Comparison of ENCODE assay signal across 3 fruit fly cellular contexts in genomic region chr4:1031137-1031536, dm6.
TF ChIP-seq lines count a peak whose summit lies in the region.

ATPsynbeta (plus strand) TSS chr4:1031484.

- TF ChIP-seq CTCF in whole organism, embryonic (GFP tag; optimal IDR thresholded peaks at IDR 0.05; lab: Kevin White, UChicago): no peak

TF ChIP-seq in whole organism, embryonic, 481 proteins besides CTCF, POLR2A, EP300 and RAD21:
- TF ChIP-seq CG5245 (GFP tag; optimal IDR thresholded peaks at IDR 0.05; lab: Kevin White, UChicago) (no peak), lola (GFP tag; optimal IDR thresholded peaks at IDR 0.05; lab: Kevin White, UChicago) (peak in 1 of 3 experiments; percentile 75), yki (optimal IDR thresholded peaks at IDR 0.05; lab: Kevin White, UChicago) (no peak), CG10543 (GFP tag; optimal IDR thresholded peaks at IDR 0.05; lab: Kevin White, UChicago) (no peak), Stat92E (GFP tag; optimal IDR thresholded peaks at IDR 0.05; lab: Kevin White, UChicago) (peak in 1 of 3 experiments; percentile 71), CG4328 (GFP tag; optimal IDR thresholded peaks at IDR 0.05; lab: Kevin White, UChicago) (no peak), Scr (GFP tag; IDR thresholded peaks at IDR 0.05; lab: Robert Waterston, UW; ENCODE audit: partially characterized antibody) (no peak), Kr (GFP tag; optimal IDR thresholded peaks at IDR 0.05; lab: Kevin White, UChicago) (no peak), ind (GFP tag; optimal IDR thresholded peaks at IDR 0.05; lab: Kevin White, UChicago) (no peak), sens (GFP tag; lab: Kevin White, UChicago) (peak; percentile 34), tio (GFP tag; optimal IDR thresholded peaks at IDR 0.05; lab: Kevin White, UChicago) (peak; percentile 24)

TF ChIP-seq in whole organism, prepupa, 60 proteins besides CTCF, POLR2A, EP300 and RAD21:
- TF ChIP-seq CG7368 (GFP tag; optimal IDR thresholded peaks at IDR 0.05; lab: Kevin White, UChicago) (no peak), spab (GFP tag; optimal IDR thresholded peaks at IDR 0.05; lab: Kevin White, UChicago) (no peak), fd59A (GFP tag; optimal IDR thresholded peaks at IDR 0.05; lab: Kevin White, UChicago) (no peak), CG1621 (tag; optimal IDR thresholded peaks at IDR 0.05; lab: Kevin White, UChicago) (no peak), vri (GFP tag; optimal IDR thresholded peaks at IDR 0.05; lab: Kevin White, UChicago) (no peak), CG10669 (GFP tag; optimal IDR thresholded peaks at IDR 0.05; lab: Kevin White, UChicago) (no peak), Eip78C (GFP tag; lab: Kevin White, UChicago) (peak; percentile 55), cyc (GFP tag; optimal IDR thresholded peaks at IDR 0.05; lab: Kevin White, UChicago) (no peak), pdm3 (GFP tag; optimal IDR thresholded peaks at IDR 0.05; lab: Kevin White, UChicago) (no peak)

TF ChIP-seq in whole organism, wandering third instar larva, 38 proteins besides CTCF, POLR2A, EP300 and RAD21:
- TF ChIP-seq rgr (GFP tag; optimal IDR thresholded peaks at IDR 0.05; lab: Kevin White, UChicago) (no peak), fru (GFP tag; optimal IDR thresholded peaks at IDR 0.05; lab: Kevin White, UChicago) (no peak), Dif (GFP tag; optimal IDR thresholded peaks at IDR 0.05; lab: Kevin White, UChicago; ENCODE audit: partially characterized antibody) (no peak), psq (GFP tag; optimal IDR thresholded peaks at IDR 0.05; lab: Kevin White, UChicago) (no peak), jim (GFP tag; optimal IDR thresholded peaks at IDR 0.05; lab: Kevin White, UChicago) (no peak), CG9705 (GFP tag; optimal IDR thresholded peaks at IDR 0.05; lab: Kevin White, UChicago) (no peak), Hr78 (GFP tag; optimal IDR thresholded peaks at IDR 0.05; lab: Kevin White, UChicago) (peak; percentile 1), Dfd (GFP tag; optimal IDR thresholded peaks at IDR 0.05; lab: Kevin White, UChicago) (peak; percentile 23), h (GFP tag; optimal IDR thresholded peaks at IDR 0.05; lab: Kevin White, UChicago) (no peak), Hr83 (GFP tag; optimal IDR thresholded peaks at IDR 0.05; lab: Kevin White, UChicago; ENCODE audit: poor library complexity, severe bottlenecking) (no peak), pan (optimal IDR thresholded peaks at IDR 0.05; lab: Kevin White, UChicago) (no peak), Vsx2 (GFP tag; optimal IDR thresholded peaks at IDR 0.05; lab: Kevin White, UChicago; ENCODE audit: partially characterized antibody) (no peak)
TF ChIP-seq in whole organism, wandering third instar larva: peak in this region for 2.
